Fruit fly (Drosophila melanogaster) whole organism, wandering third instar larva: Measurements from ENCODE around the gene Rat1.

ENCODE experiments used
- Abd-B ChIP-seq: fragments of >200 bp; optimal IDR thresholded peaks from 2 replicates; lab custom pipeline; 2017; ENCODE audit warnings: missing biosample characterization, missing genetic modification characterization
- CG9705 ChIP-seq: fragments of 200-800 bp; sonication (Bioruptor generic); optimal IDR thresholded peaks from 2 replicates; lab custom pipeline; 2018; ENCODE audit warnings: missing biosample characterization, mild to moderate bottlenecking, missing genetic modification characterization
- N ChIP-seq: fragments of >200 bp; optimal IDR thresholded peaks from 2 replicates; lab custom pipeline; 2018; ENCODE audit warnings: missing biosample characterization, missing external identifiers, missing genetic modification characterization
- psq ChIP-seq: fragments of 200-800 bp; sonication (Bioruptor generic); optimal IDR thresholded peaks from 3 replicates; lab custom pipeline; 2017; ENCODE audit warnings: missing biosample characterization, mild to moderate bottlenecking, missing genetic modification characterization, moderate library complexity

DNA sequence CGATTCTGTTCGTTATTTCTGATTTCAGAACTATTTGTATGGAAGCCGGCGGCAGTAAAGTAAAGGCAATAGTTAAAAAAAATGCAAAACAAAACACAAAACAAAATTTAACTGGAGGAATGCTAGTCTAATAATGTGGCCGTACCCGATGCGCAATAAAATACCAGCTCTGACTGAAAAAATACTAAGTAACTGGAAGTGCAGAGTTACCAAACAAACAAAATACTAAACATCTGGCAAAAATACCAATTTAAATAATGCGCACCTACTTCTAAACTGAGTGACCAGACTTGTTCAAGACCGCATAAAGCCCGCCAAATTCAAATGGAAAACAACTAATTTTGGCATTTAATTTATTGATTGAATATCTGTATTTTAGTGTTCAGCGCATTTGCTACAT, 6.1 kb downstream of the Rat1 start, which contains the start of gene Wee1:
- TF ChIP-seq psq (GFP tag; lab: Kevin White, UChicago) (no peak), N (GFP tag; lab: Kevin White, UChicago) (no peak), Abd-B (GFP tag; lab: Kevin White, UChicago) (no peak), CG9705 (GFP tag; lab: Kevin White, UChicago) (no peak)
